Fruit fly (Drosophila melanogaster): ENCODE results near the gene rdgA.

rdgA gene

DNA sequence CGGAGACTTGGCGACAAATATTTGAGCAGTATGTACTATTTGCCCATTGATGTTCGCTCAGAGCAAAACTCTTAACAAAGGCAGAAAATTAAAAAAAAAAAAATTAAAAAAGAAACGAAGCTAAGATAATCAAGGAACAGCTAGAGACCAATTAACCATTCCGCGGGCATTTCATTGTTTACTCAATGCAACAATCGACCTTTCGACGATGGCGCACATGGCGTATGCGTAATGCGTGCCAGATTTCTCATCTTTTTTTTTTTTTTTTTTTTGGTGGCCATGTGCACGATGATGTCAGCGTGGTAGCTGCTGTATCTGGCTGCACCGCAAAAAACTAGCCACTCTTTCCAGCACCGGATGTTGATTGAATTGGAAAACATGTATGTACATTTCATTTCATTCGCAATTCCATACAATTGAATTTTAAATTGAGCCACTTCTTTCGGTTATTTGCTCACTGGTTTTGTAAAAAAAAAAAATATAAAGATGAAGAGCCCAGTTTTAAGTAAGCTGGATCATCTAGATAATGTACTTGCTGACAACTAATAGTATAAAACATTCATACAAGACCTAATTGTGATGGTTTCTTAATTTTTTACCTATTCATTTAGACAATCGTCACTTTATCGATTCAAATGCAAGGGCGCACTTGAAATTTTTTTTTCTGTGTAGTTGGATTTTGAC lies 168.9 kb downstream of the rdgA start (continued):
- TF ChIP-seq Nf-YA (GFP tag; IDR thresholded peaks at IDR 0.05) = no peak
- 0 out of 2 replicates have a peak, but pooled peaks have one; percentile 10 for TF ChIP-seq sisA (GFP tag; IDR thresholded peaks at IDR 0.05)
- TF ChIP-seq CG1233 (GFP tag; optimal IDR thresholded peaks at IDR 0.05) = no peak
- TF ChIP-seq CG7556 (GFP tag; optimal IDR thresholded peaks at IDR 0.05) = peak; percentile 18
- TF ChIP-seq Blimp-1 (GFP tag; optimal IDR thresholded peaks at IDR 0.05) = peak; percentile 26
- TF ChIP-seq stc (GFP tag; IDR thresholded peaks at IDR 0.05) = no peak
- peak; percentile 41; the same call in 1 of the 2 replicates for TF ChIP-seq Drgx (GFP tag; IDR thresholded peaks at IDR 0.05)
- TF ChIP-seq Lim3 (GFP tag; IDR thresholded peaks at IDR 0.05) = no peak
- TF ChIP-seq bbx (GFP tag; IDR thresholded peaks at IDR 0.05; ENCODE audit: partially characterized antibody) = no peak
- no peak for TF ChIP-seq fd102C (GFP tag; optimal IDR thresholded peaks at IDR 0.05)
- no peak for TF ChIP-seq shn (GFP tag; optimal IDR thresholded peaks at IDR 0.05)
- TF ChIP-seq Med (GFP tag) = peak; percentile 73
- peak; percentile 33 for TF ChIP-seq Sox102F (GFP tag; optimal IDR thresholded peaks at IDR 0.05)
- TF ChIP-seq D19A (tag; optimal IDR thresholded peaks at IDR 0.05) = no peak
- TF ChIP-seq pzg (GFP tag; optimal IDR thresholded peaks at IDR 0.05) = no peak
- no peak for TF ChIP-seq NC2α (GFP tag; optimal IDR thresholded peaks at IDR 0.05)
- peak; percentile 30 for TF ChIP-seq gem (tag; optimal IDR thresholded peaks at IDR 0.05)
- TF ChIP-seq phol (tag; optimal IDR thresholded peaks at IDR 0.05) = peak; percentile 36
- peak; percentile 50; the same call in 1 of the 3 replicates for TF ChIP-seq CG17361 (GFP tag; IDR thresholded peaks at IDR 0.05)
- TF ChIP-seq CG7372 (GFP tag; IDR thresholded peaks at IDR 0.05) = peak; percentile 33; the same call in 1 of the 2 replicates
- no peak for TF ChIP-seq tll (GFP tag; optimal IDR thresholded peaks at IDR 0.05)
- TF ChIP-seq Optix (GFP tag; IDR thresholded peaks at IDR 0.05) = no peak
- TF ChIP-seq CG2199 (GFP tag; IDR thresholded peaks at IDR 0.05) = no peak
- TF ChIP-seq odd (GFP tag; optimal IDR thresholded peaks at IDR 0.05) = peak; percentile 2
- no peak for TF ChIP-seq ttk (GFP tag; IDR thresholded peaks at IDR 0.05)
- TF ChIP-seq tio (GFP tag; optimal IDR thresholded peaks at IDR 0.05) = no peak
- TF ChIP-seq CG7357 (GFP tag; IDR thresholded peaks at IDR 0.05) = no peak
- TF ChIP-seq vvl (GFP tag; IDR thresholded peaks at IDR 0.05) = 0 out of 2 replicates have a peak, but pooled peaks have one; percentile 10
- TF ChIP-seq CG4854 (GFP tag; optimal IDR thresholded peaks at IDR 0.05) = no peak
- no peak for TF ChIP-seq ase (GFP tag; IDR thresholded peaks at IDR 0.05)
- peak; percentile 64 for TF ChIP-seq sens (GFP tag)

DNA sequence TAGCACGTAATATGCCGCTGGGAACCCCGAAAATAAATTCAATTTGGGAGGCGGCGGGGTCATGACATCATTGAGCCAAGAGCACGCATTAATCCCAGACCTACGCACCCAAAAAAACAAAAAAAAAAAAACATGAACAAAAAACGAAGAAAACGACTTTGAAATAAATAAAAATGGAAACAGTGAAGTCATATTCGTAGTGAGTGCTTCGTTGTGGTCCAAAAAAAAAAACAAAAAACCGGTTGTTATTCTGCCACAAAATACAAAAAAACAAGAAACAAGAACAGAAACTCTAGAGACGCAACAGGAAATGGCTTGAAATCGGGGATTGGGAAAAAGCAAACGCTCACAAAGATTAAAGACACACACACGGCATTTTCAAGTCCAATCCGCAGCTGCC lies 170.7 kb downstream of the rdgA start:
- no peak for TF ChIP-seq CG12219 (GFP tag; optimal IDR thresholded peaks at IDR 0.05)
- TF ChIP-seq Hr78 (GFP tag; optimal IDR thresholded peaks at IDR 0.05) = peak in 1 of 2 experiments; percentile 23
- no peak for TF ChIP-seq CG13775 (GFP tag; optimal IDR thresholded peaks at IDR 0.05)
- TF ChIP-seq CG7987 (GFP tag; optimal IDR thresholded peaks at IDR 0.05) = no peak
- no peak for TF ChIP-seq amos (GFP tag; IDR thresholded peaks at IDR 0.05; ENCODE audit: partially characterized antibody)
- no peak for TF ChIP-seq odd (GFP tag; optimal IDR thresholded peaks at IDR 0.05)
- TF ChIP-seq BEAF-32 (GFP tag; optimal IDR thresholded peaks at IDR 0.05) = no peak
- TF ChIP-seq ase (GFP tag; IDR thresholded peaks at IDR 0.05) = no peak
- TF ChIP-seq sqz (GFP tag; optimal IDR thresholded peaks at IDR 0.05) = peak; percentile 64
- peak; percentile 21 for TF ChIP-seq CG13624 (GFP tag; optimal IDR thresholded peaks at IDR 0.05)
- TF ChIP-seq CG4617 (GFP tag; optimal IDR thresholded peaks at IDR 0.05; ENCODE audit: borderline replicate concordance) = no peak
- TF ChIP-seq run (tag; optimal IDR thresholded peaks at IDR 0.05) = no peak
- TF ChIP-seq CG9609 (GFP tag; optimal IDR thresholded peaks at IDR 0.05) = no peak
- TF ChIP-seq br (optimal IDR thresholded peaks at IDR 0.05) = no peak
- no peak for TF ChIP-seq Vsx1 (GFP tag; optimal IDR thresholded peaks at IDR 0.05)
- no peak for TF ChIP-seq kay (GFP tag; optimal IDR thresholded peaks at IDR 0.05)
- peak; percentile 82 for TF ChIP-seq nom (GFP tag; optimal IDR thresholded peaks at IDR 0.05)
- no peak for TF ChIP-seq ara (GFP tag; IDR thresholded peaks at IDR 0.05)
- TF ChIP-seq CG18262 (tag; optimal IDR thresholded peaks at IDR 0.05) = no peak
- no peak for TF ChIP-seq CG32767 (GFP tag; IDR thresholded peaks at IDR 0.05)
- TF ChIP-seq CrebB (tag; optimal IDR thresholded peaks at IDR 0.05) = no peak
- TF ChIP-seq corto (GFP tag; optimal IDR thresholded peaks at IDR 0.05) = no peak

All from whole organism, embryonic.